Fruit fly (Drosophila melanogaster) whole organism: ENCODE data around the gene Rbf.

ENCODE experiments used
- CG8478 ChIP-seq: fragments of >200 bp; optimal IDR thresholded peaks from 2 replicates; lab custom pipeline; 2018; ENCODE audit warnings: inconsistent platforms
- Dll ChIP-seq: fragments of >200 bp; optimal IDR thresholded peaks from 2 replicates; lab custom pipeline; 2017
- EcR ChIP-seq, 2 experiments: fragments of >200 bp; optimal IDR thresholded peaks; 2 replicates each; lab custom pipeline; 2017; ENCODE audit warnings: missing biosample characterization in 2 of 2, missing genetic modification characterization in 2 of 2, missing genetic modification reagents in 2 of 2
- pan ChIP-seq: fragments of >200 bp; optimal IDR thresholded peaks from 2 replicates; lab custom pipeline; 2017
- psq ChIP-seq: fragments of >200 bp; optimal IDR thresholded peaks from 2 replicates; lab custom pipeline; 2017
- usp ChIP-seq: fragments of >200 bp; optimal IDR thresholded peaks from 2 replicates; lab custom pipeline; 2017; ENCODE audit warnings: missing biosample characterization, missing genetic modification characterization, mixed read lengths

Gene Rbf

DNA sequence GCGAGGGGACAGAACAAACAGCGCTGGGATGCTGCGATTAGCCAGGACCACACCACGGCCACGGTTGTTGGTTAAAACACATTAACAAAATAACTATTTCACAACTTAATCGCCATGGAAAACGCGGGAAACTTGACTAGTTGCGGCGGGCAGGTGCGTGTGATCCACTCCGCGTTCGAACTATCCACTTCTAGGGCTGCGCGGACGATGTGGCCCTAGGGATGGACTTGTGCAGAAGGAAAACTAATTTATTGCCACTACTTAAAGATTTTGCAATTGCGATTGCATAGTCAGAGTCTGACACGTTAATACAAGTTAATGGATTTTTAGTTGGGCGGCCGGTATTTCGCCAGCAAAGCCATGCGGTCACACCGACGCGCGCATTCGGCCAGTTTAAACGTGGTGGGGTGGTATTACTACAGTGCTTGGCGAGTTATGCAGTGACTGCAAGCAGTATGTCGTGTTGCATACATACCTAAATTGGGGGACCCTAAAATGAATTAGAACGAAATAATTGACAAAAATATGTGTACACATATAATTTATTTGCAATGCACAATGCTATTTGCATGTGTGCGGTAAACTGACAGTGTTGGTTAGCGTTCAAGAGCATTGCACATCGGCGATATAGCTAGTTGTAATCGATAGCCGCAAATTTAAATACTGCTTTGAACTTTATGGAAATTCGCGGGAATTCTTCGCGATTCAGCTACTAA is at the start of gene Rbf:
TSS of gene Rbf (minus strand) at position 323 of the 716 bp plus-strand sequence.
- TF ChIP-seq Dll (no peak), CG8478 (lab: Kevin White, UChicago) (no peak), usp (GFP tag; lab: Kevin White, UChicago) (no peak)

DNA sequence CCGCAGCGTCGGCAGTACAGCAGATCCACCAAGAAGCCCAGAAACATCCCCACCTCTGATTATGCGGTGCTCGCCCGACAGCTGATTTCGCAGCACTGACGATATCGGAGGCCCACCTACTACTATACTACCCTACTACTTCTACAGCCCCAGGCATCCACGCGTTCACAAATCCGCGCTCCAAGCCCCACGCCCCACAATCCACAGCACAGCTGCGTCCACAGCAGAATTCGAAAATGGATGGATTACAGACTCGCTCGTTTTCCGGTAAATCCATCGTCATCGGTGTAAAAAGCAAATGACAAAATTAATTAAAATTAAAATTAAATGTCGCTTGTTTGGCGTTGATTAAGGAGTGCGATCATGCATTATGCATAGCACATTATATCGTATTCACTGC is 45.8 kb upstream of the Rbf start, which contains the start of gene CG3713:
TSS of gene CG3713 (minus strand) at position 101 of the 400 bp plus-strand sequence.
- no peak for TF ChIP-seq Dll
- no peak for TF ChIP-seq psq (lab: Kevin White, UChicago)
- TF ChIP-seq CG8478 (lab: Kevin White, UChicago), result no peak
- TF ChIP-seq EcR (GFP tag; optimal IDR thresholded peaks at IDR 0.05; lab: Kevin White, UChicago), result no peak
- no peak for TF ChIP-seq usp (GFP tag; lab: Kevin White, UChicago)
- TF ChIP-seq pan, result no peak

DNA sequence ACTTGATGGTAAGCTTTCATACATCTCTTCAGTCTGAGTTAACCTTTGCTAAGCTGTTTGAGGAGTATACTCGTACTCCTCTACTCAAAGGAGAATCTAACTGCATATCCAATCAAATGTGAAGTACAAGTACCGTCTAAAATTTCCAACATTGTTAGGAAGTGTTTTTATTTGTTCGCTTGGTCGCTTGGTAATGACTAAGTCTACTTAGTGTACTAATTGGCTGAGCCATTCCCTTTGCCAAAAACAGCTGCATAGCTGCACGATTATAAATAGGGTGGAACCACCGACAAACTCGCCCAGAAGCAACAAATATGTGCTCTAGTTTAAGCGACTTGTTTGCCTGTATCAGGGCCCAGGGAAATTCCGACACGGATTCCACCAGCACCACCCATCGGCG is 43.2 kb upstream of the Rbf start, which contains the start of gene CG14635:
TSS of gene CG14635 (plus strand) at position 301 of the 400 bp plus-strand sequence.
- TF ChIP-seq psq (lab: Kevin White, UChicago) (no peak), EcR (GFP tag; optimal IDR thresholded peaks at IDR 0.05; lab: Kevin White, UChicago) (no peak), usp (GFP tag; lab: Kevin White, UChicago) (no peak), CG8478 (lab: Kevin White, UChicago) (no peak), pan (no peak), Dll (no peak)

DNA sequence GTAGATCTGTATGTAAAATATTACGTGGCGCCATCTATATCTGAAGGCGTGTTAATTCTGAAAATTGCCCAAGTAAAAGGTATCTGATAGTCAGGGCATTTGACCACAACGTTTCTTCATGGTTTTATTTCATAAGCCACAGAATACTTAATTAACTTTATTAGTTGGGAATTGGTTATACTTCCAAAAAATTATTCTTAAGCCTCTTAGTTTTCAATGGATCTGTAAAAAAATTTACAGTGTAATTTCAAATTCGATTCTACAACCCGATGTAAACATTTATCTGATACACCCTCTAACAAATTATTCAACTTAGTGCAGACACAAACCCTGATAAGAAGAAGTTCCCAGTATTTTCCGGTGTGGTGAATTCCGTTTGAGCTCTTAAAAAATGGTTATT is 42.2 kb upstream of the Rbf start:
- no peak for TF ChIP-seq pan
- no peak for TF ChIP-seq usp (GFP tag; lab: Kevin White, UChicago)
- no peak for TF ChIP-seq CG8478 (lab: Kevin White, UChicago)
- no peak for TF ChIP-seq psq (lab: Kevin White, UChicago)
- TF ChIP-seq EcR (GFP tag; optimal IDR thresholded peaks at IDR 0.05; lab: Kevin White, UChicago), result no peak
- TF ChIP-seq Dll, result no peak

DNA sequence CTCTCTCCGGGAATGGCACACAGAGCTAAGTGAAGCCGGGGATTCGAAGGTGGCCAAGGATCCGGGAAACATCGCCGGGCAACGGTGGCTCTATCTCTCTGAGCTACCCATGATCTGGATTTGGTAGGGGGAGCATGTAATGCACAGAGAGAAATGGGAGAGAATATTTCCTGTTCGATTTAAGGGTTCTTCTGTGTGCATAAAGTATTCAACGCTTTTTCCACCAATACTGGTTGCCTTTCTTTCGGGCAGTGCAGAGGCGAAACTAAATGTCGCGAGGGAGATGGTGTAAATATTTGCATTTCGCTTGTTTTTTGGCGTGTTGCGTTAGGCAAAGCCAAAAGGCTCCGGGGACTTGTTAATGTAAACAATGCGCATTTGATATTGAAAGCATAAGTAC is 40.7 kb upstream of the Rbf start:
- no peak for TF ChIP-seq Dll
- no peak for TF ChIP-seq EcR (GFP tag; optimal IDR thresholded peaks at IDR 0.05; lab: Kevin White, UChicago)
- no peak for TF ChIP-seq CG8478 (lab: Kevin White, UChicago)
- TF ChIP-seq pan, result no peak
- TF ChIP-seq psq (lab: Kevin White, UChicago), result no peak
- no peak for TF ChIP-seq usp (GFP tag; lab: Kevin White, UChicago)

DNA sequence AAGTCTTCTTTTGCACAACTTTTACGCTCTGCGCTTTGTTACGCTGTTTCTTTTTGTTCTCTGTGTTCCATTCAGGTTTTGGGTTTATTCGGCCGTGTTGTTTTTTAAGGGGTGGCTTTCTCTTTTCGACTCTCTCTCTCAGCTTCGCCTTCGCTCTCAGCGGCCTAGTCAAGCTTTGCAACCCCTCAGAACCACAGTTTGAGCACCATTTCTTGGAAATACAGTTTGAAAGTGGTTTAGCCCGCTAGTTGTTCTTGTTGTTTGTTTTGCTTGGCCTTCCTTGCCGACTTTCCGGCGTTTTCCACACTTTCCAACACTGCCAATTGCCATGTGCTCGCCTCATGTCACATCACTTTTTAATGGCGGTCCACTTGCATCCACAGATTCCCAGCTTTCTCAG is 39.8 kb upstream of the Rbf start:
- TF ChIP-seq psq (lab: Kevin White, UChicago) (no peak), Dll (no peak), pan (no peak), usp (GFP tag; lab: Kevin White, UChicago) (no peak), CG8478 (lab: Kevin White, UChicago) (no peak), EcR (GFP tag; optimal IDR thresholded peaks at IDR 0.05; lab: Kevin White, UChicago) (no peak)

DNA sequence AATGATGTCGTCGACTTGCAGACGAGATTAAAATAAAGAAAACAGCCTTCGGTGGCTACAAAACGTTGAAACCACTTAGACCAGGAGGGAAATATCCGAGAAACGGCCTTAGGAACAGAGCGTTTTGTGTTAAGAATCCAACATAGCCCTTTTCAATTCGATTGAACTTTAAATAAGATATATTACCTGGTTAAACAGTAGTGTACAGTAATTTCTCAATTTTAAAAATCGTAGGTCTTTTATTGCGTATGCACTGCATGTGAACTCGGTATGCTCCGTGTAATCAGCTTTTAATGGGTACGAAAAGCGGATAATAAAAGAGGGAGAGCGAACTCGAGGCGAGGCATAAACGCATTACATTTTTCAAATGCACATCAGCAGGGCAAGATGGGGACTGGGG is 36.7 kb upstream of the Rbf start:
- no peak for TF ChIP-seq usp (GFP tag; lab: Kevin White, UChicago)
- TF ChIP-seq EcR (GFP tag; optimal IDR thresholded peaks at IDR 0.05; lab: Kevin White, UChicago), result no peak
- TF ChIP-seq pan, result no peak
- no peak for TF ChIP-seq psq (lab: Kevin White, UChicago)
- TF ChIP-seq CG8478 (lab: Kevin White, UChicago), result no peak
- TF ChIP-seq Dll, result no peak

DNA sequence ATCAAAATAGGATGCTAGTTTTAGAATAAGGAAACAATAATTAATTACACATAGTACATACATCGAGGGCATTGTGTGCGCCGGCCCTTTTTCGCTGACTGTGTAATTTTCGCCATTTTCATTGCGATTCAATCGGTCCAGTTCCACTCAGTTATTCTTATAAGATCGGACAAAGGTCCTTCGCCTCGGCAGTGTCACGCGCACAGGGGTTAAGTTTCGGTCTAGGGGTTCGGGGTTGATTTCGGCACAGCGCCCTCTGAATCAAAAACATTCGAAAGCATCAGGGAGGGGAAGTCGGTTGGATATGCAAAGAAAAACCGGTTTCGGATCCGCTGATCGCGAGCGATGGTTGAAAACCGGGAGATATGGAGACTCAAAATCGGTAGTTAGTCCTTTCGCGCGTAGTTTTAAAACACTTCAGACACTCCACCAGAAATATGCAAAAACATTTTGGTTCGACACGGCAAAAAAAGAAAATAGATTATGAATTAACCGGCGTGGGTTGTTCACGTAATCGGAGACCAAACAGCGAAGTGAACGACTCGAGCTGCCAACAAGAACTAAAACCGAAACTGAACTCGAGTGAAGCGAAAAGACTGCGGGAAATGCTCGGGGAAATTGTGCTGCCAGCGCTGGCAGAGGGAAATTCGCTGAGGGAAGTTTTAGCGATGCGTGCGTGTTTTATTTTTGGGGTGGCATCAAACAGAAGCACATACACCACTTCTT is 34.8 kb upstream of the Rbf start:
- TF ChIP-seq Dll, result no peak
- no peak for TF ChIP-seq usp (GFP tag; lab: Kevin White, UChicago)
- no peak for TF ChIP-seq CG8478 (lab: Kevin White, UChicago)
- TF ChIP-seq pan, result no peak
- no peak for TF ChIP-seq EcR (GFP tag; optimal IDR thresholded peaks at IDR 0.05; lab: Kevin White, UChicago)
- no peak for TF ChIP-seq psq (lab: Kevin White, UChicago)

DNA sequence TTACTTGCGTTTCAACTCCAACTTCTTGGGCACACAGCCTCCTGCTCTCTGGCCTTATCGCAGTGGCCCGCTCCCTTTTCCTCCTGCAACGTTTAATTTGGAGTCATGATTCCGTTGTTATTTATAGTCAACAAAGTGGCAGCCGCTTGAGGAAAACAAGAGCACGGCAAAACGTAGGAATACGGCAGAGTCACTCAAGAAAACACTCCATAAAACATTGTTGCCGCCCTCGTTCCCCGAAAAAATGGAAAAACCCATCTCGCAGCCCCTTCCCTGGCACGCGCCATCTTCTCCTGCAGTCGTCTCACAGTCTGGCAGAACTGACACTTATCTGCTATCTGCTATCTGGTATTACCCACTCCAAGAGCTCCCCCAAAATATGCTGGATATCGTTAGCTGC is 23.7 kb upstream of the Rbf start:
- TF ChIP-seq psq (lab: Kevin White, UChicago) (no peak), pan (no peak), usp (GFP tag; lab: Kevin White, UChicago) (no peak), Dll (no peak), CG8478 (lab: Kevin White, UChicago) (no peak), EcR (GFP tag; optimal IDR thresholded peaks at IDR 0.05; lab: Kevin White, UChicago) (no peak)

DNA sequence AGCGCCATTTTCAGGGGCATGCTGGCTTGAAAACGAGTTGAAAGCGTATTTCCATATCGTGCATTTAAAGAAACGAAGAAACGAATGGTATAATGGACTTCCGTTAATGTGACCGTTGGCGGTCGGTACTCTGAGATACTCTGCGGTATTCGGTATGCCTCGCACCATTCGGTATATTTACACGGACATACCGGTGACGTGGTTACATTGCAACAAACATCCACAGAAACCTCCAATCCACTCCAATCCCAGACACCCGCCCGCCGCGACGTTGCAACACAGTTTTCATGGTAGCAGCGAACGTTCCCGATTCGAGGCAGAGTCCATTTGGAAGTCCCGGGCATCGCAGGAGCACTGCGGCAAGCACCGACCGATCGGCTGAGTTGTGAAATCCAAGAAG is 4.6 kb upstream of the Rbf start, which contains the start of gene Sec22:
TSS of gene Sec22 (plus strand) at position 170 of the 400 bp plus-strand sequence.
- no peak for TF ChIP-seq psq (lab: Kevin White, UChicago)
- TF ChIP-seq pan, result no peak
- no peak for TF ChIP-seq usp (GFP tag; lab: Kevin White, UChicago)
- TF ChIP-seq CG8478 (lab: Kevin White, UChicago), result no peak

DNA sequence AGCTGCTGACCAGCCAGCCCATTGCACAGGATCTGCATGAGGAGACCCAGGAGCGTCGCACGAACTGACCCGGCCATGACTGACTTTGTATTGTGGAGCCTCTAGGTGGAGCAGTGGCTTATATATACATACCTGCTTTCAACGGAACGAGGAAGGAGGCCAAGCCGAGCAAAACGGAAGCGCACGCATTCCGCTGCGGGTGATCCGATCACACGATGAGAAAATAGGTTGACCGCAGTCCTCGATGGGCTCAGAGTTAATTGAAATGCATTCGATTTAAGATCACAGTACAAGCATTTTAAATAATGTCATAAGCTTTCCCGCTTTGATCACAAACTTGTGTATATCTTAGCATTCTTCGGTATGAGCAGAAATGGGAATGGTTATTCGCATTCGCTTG is 3.5 kb upstream of the Rbf start, which contains the start of gene CG13358:
TSS of gene CG13358 (minus strand) at position 101 of the 400 bp plus-strand sequence.
- TF ChIP-seq pan (no peak), Dll (no peak), CG8478 (lab: Kevin White, UChicago) (no peak), EcR (GFP tag; optimal IDR thresholded peaks at IDR 0.05; lab: Kevin White, UChicago) (no peak), usp (GFP tag; lab: Kevin White, UChicago) (no peak), psq (lab: Kevin White, UChicago) (no peak)

DNA sequence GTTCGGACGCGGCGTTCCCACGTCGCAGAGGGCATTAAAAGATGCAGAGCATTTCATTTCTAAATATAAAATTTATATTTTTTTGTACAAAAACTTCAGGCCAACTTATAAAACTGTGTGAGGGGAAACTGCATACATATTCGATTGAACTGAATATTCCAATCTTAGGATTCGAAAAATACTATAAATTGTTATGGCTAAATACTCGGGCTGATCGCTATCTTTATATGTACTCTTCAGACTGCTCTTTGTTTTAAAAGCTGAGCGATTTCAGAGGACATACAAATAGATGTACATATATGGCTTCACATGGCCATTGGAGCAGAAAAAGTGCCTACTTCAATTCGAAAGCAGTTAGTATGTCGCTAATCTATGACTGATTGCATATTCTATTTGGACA is 2.1 kb upstream of the Rbf start, which contains the start of gene CG13359:
TSS of gene CG13359 (minus strand) at position 101 of the 400 bp plus-strand sequence.
- TF ChIP-seq Dll (no peak), CG8478 (lab: Kevin White, UChicago) (no peak), usp (GFP tag; lab: Kevin White, UChicago) (no peak), pan (no peak)
